Worm (Caenorhabditis elegans): ENCODE measurements around the gene wdr-37.

- TF ChIP-seq nhr-77 (tag; optimal IDR thresholded peaks at IDR 0.05) (peak; percentile 55), tra-1 (GFP tag; IDR thresholded peaks at IDR 0.05) (peak; percentile 72), egl-27 (tag; optimal IDR thresholded peaks at IDR 0.05) (no peak), daf-8 (GFP tag; IDR thresholded peaks at IDR 0.05) (no peak), unc-62 (GFP tag; optimal IDR thresholded peaks at IDR 0.05 in 1 of 2) (peak; percentile 5 to 26), unc-62 (tag; optimal IDR thresholded peaks at IDR 0.05) (no peak)
These were observed 46.8 kb downstream of the wdr-37 start for ce11 chrIII:5553098-5553497.
